Worm (Caenorhabditis elegans): ENCODE results near the gene ivd-1.
"Not testable (repeated sequence)": the region's sequence is repeated elsewhere in the genome, so short reads cannot be mapped to it uniquely, and the experiment has no call there.

Gene ivd-1

ce11 chrIV:5062278-5062677 is 26.4 kb downstream of the ivd-1 start, which contains the start of gene msp-57:
Gene msp-57 (plus strand): TSS chrIV:5062578.
- not testable (repeated sequence) for TF ChIP-seq zfp-3 (GFP tag; conservative IDR thresholded peaks at IDR 0.05); zfp-2 (tag; optimal IDR thresholded peaks at IDR 0.05); daf-19 (GFP tag; conservative IDR thresholded peaks at IDR 0.05)

- TF ChIP-seq gei-8 (GFP tag; optimal IDR thresholded peaks at IDR 0.05) = no peak
- no peak for TF ChIP-seq lin-13 (GFP tag; optimal IDR thresholded peaks at IDR 0.05)
- no peak for TF ChIP-seq ztf-7 (tag; optimal IDR thresholded peaks at IDR 0.05)
- no peak for TF ChIP-seq F44E2.7 (GFP tag; IDR thresholded peaks at IDR 0.05)
- TF ChIP-seq nhr-42 (GFP tag; IDR thresholded peaks at IDR 0.05) = no peak
- no peak for TF ChIP-seq zfp-3 (GFP tag; conservative IDR thresholded peaks at IDR 0.05)
- TF ChIP-seq nhr-102 (tag; optimal IDR thresholded peaks at IDR 0.05) = no peak
- no peak for TF ChIP-seq egl-27 (tag; optimal IDR thresholded peaks at IDR 0.05)
- TF ChIP-seq ctbp-1 (GFP tag; IDR thresholded peaks at IDR 0.05) = no peak
- no peak for TF ChIP-seq mxl-3 (GFP tag; optimal IDR thresholded peaks at IDR 0.05)
- TF ChIP-seq unc-62 (GFP tag; optimal IDR thresholded peaks at IDR 0.05 in 1 of 2) = no peak
- TF ChIP-seq unc-62 (tag; optimal IDR thresholded peaks at IDR 0.05) = no peak
- no peak for TF ChIP-seq dve-1 (tag; optimal IDR thresholded peaks at IDR 0.05; ENCODE audit: insufficient read depth)
- no peak for TF ChIP-seq hmg-1.1 (GFP tag; IDR thresholded peaks at IDR 0.05)
- no peak for TF ChIP-seq ZK546.5 (tag; optimal IDR thresholded peaks at IDR 0.05)
Observed at ce11 chrIV:5060984-5061383, 27.7 kb downstream of the ivd-1 start, which contains the start of gene C09B9.7. Gene C09B9.7 (minus strand): TSS chrIV:5061084.

ce11 chrIV:5055964-5056588 is 32.6 kb downstream of the ivd-1 start, which contains the start of gene msp-55:
Gene msp-55 (minus strand): TSS chrIV:5056014.
- no peak for TF ChIP-seq mxl-3 (GFP tag; optimal IDR thresholded peaks at IDR 0.05)
- no peak for TF ChIP-seq dmd-6 (GFP tag; IDR thresholded peaks at IDR 0.05)
- no peak for TF ChIP-seq gei-8 (GFP tag; optimal IDR thresholded peaks at IDR 0.05)
- no peak for TF ChIP-seq tra-1 (GFP tag; IDR thresholded peaks at IDR 0.05)
- no peak for TF ChIP-seq daf-8 (GFP tag; IDR thresholded peaks at IDR 0.05)
- no peak for TF ChIP-seq lin-39 (tag; optimal IDR thresholded peaks at IDR 0.05)
- no peak for TF ChIP-seq zip-2 (tag; optimal IDR thresholded peaks at IDR 0.05)
- no peak for TF ChIP-seq tag-97 (GFP tag; IDR thresholded peaks at IDR 0.05)
- TF ChIP-seq dpl-1 (GFP tag; optimal IDR thresholded peaks at IDR 0.05) = no peak
- TF ChIP-seq nhr-48 (tag; optimal IDR thresholded peaks at IDR 0.05) = no peak
- no peak for TF ChIP-seq D1046.2 (GFP tag; IDR thresholded peaks at IDR 0.05)
- no peak for TF ChIP-seq sdz-12 (GFP tag; optimal IDR thresholded peaks at IDR 0.05)
- no peak for TF ChIP-seq madf-9 (GFP tag; conservative IDR thresholded peaks at IDR 0.05)

- TF ChIP-seq aha-1 (tag) (peak; percentile 35), mdt-29 (GFP tag; IDR thresholded peaks at IDR 0.05) (no peak)
Observed at ce11 chrIV:5054297-5054696, 34.4 kb downstream of the ivd-1 start.

- TF ChIP-seq F44E2.7 (GFP tag; IDR thresholded peaks at IDR 0.05) (no peak), zag-1 (tag; optimal IDR thresholded peaks at IDR 0.05) (no peak)
Observed at ce11 chrIV:5045389-5045788, 43.3 kb downstream of the ivd-1 start, which contains the start of gene hot-9. Gene hot-9 (minus strand): TSS chrIV:5045489.

- TF ChIP-seq nhr-11 (tag; optimal IDR thresholded peaks at IDR 0.05) (no peak), lin-39 (tag; optimal IDR thresholded peaks at IDR 0.05) (no peak), egl-43 (GFP tag; IDR thresholded peaks at IDR 0.05) (no peak; the same call in 1 of the 2 replicates), F49E8.2 (tag; optimal IDR thresholded peaks at IDR 0.05; ENCODE audit: borderline replicate concordance) (peak; percentile 32), F26F4.8 (GFP tag; conservative IDR thresholded peaks at IDR 0.05) (peak; percentile 84), nhr-48 (tag; optimal IDR thresholded peaks at IDR 0.05) (no peak), tag-97 (GFP tag; IDR thresholded peaks at IDR 0.05) (no peak), zag-1 (tag; optimal IDR thresholded peaks at IDR 0.05) (no peak), ctbp-1 (GFP tag; IDR thresholded peaks at IDR 0.05) (peak; percentile 80), attf-4 (tag; optimal IDR thresholded peaks at IDR 0.05) (no peak), zfp-3 (GFP tag; conservative IDR thresholded peaks at IDR 0.05) (peak; percentile 69; the same call in 1 of the 2 replicates), ceh-62 (tag; optimal IDR thresholded peaks at IDR 0.05) (no peak), F44E2.7 (GFP tag; IDR thresholded peaks at IDR 0.05) (peak; percentile 79; the same call in 1 of the 2 replicates), mdt-29 (GFP tag; IDR thresholded peaks at IDR 0.05) (peak; percentile 62; the same call in 1 of the 2 replicates), jun-1 (tag; optimal IDR thresholded peaks at IDR 0.05) (no peak), cey-2 (tag; optimal IDR thresholded peaks at IDR 0.05; ENCODE audit: borderline replicate concordance, insufficient read depth) (no peak), daf-16 (GFP tag; optimal IDR thresholded peaks at IDR 0.05) (peak; percentile 9 to 60), daf-16 (tag; optimal IDR thresholded peaks at IDR 0.05) (no peak), unc-39 (tag; optimal IDR thresholded peaks at IDR 0.05) (no peak)
Observed at ce11 chrIV:5038744-5039143, 49.9 kb downstream of the ivd-1 start.
